Worm (Caenorhabditis elegans) whole organism, midembryonic: Measurements from ENCODE around the gene act-1.

ENCODE experiments used
- T22C8.4 ChIP-seq: fragments of 200-800 bp; sonication (Bioruptor generic); IDR thresholded peaks from 2 replicates; pipeline ENCODE4 v1.3.6; 2022; ENCODE audit warnings: missing genetic modification characterization, missing compliant biosample characterization
- cog-1 ChIP-seq: sonication (generic microtip); optimal IDR thresholded peaks from 2 replicates; lab custom pipeline; 2016; ENCODE audit warnings: missing genetic modification characterization, missing compliant biosample characterization
- flt-1 ChIP-seq: fragments of 200-800 bp; sonication (Bioruptor generic); IDR thresholded peaks from 2 replicates; pipeline ENCODE4 v1.3.6; 2022; ENCODE audit warnings: missing genetic modification characterization, missing compliant biosample characterization
- klf-2 ChIP-seq: fragments of 200-800 bp; sonication (Bioruptor generic); conservative IDR thresholded peaks from 2 replicates; pipeline ENCODE4 v1.3.6; 2022; ENCODE audit warnings: missing genetic modification reagents, missing genetic modification characterization, missing compliant biosample characterization
- med-1 ChIP-seq: sonication (generic microtip); optimal IDR thresholded peaks from 2 replicates; lab custom pipeline; 2017; ENCODE audit warnings: missing genetic modification characterization, mild to moderate bottlenecking, missing compliant biosample characterization, antibody characterized with exemption, missing genetic modification reagents; ENCODE audit not compliant: insufficient read depth
- ref-1 ChIP-seq: fragments of 200-800 bp; sonication (Bioruptor generic); conservative IDR thresholded peaks from 2 replicates; pipeline ENCODE4 v1.3.6; 2022; ENCODE audit warnings: missing genetic modification reagents, missing genetic modification characterization, missing compliant biosample characterization
- tab-1 ChIP-seq: fragments of 200-800 bp; sonication (Bioruptor generic); IDR thresholded peaks from 2 replicates; pipeline ENCODE4 v1.3.6; 2022; ENCODE audit warnings: missing genetic modification characterization, missing compliant biosample characterization
- ztf-23 ChIP-seq: fragments of 200-800 bp; sonication (Bioruptor generic); IDR thresholded peaks from 2 replicates; pipeline ENCODE4 v1.3.6; 2022; ENCODE audit warnings: missing genetic modification reagents, missing genetic modification characterization, missing compliant biosample characterization
- ztf-29 ChIP-seq: fragments of 200-800 bp; sonication (Bioruptor generic); IDR thresholded peaks from 2 replicates; pipeline ENCODE4 v1.3.6; 2022; ENCODE audit warnings: missing genetic modification reagents, missing genetic modification characterization, missing compliant biosample characterization

Gene act-1

DNA sequence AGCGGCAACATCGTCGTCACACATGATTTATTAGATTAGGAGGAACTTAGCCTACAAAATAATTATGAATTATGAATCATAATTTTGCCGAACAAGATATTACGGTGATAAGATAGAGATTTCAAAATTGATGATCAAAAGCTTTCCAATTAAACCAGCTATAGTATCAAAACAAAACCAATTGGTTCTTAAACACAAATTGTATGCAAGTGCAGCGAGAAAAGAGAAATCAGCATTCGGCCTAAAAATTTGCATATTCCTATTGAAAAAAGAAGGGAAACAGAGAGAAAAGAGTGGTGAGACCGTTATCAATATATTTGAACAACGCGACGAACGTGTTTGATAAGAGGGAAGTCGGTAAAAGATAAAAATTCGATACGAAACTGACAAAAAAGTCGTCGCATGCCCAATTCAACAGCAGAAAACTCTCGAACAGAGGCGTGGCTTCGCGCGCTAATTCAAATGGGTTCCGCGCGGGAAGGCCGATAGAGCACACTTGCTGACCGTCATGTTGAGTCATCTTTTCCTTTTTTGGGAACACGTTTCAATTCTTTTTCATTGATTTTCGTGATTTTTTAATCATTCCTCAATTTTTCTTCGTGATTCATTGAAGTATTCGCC is 2.6 kb upstream of the act-1 start, which contains the start of gene act-2:
Gene act-2, minus strand, starts transcription at position 51 of the 621 bp plus-strand sequence.
- TF ChIP-seq tab-1 (GFP tag; lab: Robert Waterston, UW), result no peak
- TF ChIP-seq cog-1, result peak; percentile 28
- no peak for TF ChIP-seq klf-2 (GFP tag; lab: Robert Waterston, UW)
- TF ChIP-seq flt-1 (GFP tag; lab: Robert Waterston, UW), result peak; percentile 53; the same call in 1 of the 2 replicates
- TF ChIP-seq ztf-29 (GFP tag; lab: Robert Waterston, UW), result no peak
- peak; percentile 14; the same call in 1 of the 2 replicates for TF ChIP-seq ztf-23 (GFP tag; lab: Robert Waterston, UW)

DNA sequence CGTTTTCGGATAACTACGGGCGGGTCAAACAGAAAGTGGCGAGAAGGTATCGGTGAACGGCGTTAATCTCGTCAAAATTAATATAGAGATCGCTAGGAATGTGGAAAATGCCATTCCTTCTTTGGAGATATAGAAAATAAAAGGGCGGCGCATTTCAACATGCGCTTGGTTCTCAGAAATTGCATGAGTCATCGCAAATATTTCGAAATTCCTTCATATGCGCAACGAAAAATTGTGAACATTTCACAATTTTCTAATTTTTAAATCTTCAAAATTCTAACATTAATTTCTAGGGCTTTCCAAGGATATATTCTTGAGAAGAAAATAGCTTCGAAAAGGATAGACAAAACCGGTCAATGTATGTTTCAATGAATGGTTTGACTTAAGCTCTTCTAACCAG is 2.0 kb upstream of the act-1 start:
- TF ChIP-seq cog-1, result no peak
- no peak for TF ChIP-seq flt-1 (GFP tag; lab: Robert Waterston, UW)
- TF ChIP-seq klf-2 (GFP tag; lab: Robert Waterston, UW), result no peak
- TF ChIP-seq tab-1 (GFP tag; lab: Robert Waterston, UW), result no peak
- TF ChIP-seq ztf-23 (GFP tag; lab: Robert Waterston, UW), result no peak
- TF ChIP-seq med-1 (GFP tag; lab: Kevin White, UChicago), result no peak
- no peak for TF ChIP-seq ref-1
- no peak for TF ChIP-seq ztf-29 (GFP tag; lab: Robert Waterston, UW)
- no peak for TF ChIP-seq T22C8.4 (GFP tag; lab: Robert Waterston, UW)

DNA sequence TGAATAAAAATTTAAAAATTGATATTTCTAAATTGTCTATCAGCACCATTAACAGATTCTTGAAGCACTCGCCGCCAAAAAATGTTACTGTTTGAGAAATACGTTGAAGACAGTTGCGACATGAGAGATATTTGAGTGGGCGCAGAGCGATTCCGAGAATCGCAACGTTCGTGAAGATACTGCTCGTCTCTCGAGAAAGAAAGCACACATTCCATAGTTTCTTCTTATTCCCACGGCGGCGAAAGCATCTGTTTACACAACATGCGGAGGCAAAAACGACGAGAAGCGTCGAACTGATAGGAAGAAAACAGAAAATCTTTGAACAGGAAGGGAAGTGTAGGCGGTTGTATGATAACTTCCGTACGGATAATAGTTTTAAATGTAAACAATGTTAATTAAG is 1.6 kb downstream of the act-1 start:
- TF ChIP-seq klf-2 (GFP tag; lab: Robert Waterston, UW) (no peak), cog-1 (peak; percentile 23)

DNA sequence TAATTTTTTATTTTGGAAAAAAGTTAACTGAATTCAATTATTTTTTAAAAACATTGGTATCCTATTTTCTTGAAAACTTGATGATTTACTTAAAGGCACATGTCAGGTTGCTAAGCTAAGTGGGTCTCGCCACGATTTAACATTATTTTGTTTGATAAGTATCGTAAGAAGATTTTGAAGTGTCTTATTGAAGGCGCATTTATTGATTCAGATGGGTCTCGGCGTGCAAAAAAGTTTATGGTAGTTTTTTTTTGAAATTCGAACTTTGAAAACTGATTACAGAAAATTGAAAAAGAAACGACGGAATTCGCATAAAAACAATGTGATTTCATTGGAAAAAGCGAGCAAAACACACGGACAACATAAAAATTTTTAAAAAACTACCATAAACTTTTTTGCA is 2.1 kb downstream of the act-1 start:
- TF ChIP-seq cog-1 (no peak), med-1 (GFP tag; lab: Kevin White, UChicago) (no peak), T22C8.4 (GFP tag; lab: Robert Waterston, UW) (no peak), tab-1 (GFP tag; lab: Robert Waterston, UW) (no peak), ztf-29 (GFP tag; lab: Robert Waterston, UW) (no peak), ztf-23 (GFP tag; lab: Robert Waterston, UW) (no peak), klf-2 (GFP tag; lab: Robert Waterston, UW) (no peak), flt-1 (GFP tag; lab: Robert Waterston, UW) (no peak), ref-1 (no peak)

DNA sequence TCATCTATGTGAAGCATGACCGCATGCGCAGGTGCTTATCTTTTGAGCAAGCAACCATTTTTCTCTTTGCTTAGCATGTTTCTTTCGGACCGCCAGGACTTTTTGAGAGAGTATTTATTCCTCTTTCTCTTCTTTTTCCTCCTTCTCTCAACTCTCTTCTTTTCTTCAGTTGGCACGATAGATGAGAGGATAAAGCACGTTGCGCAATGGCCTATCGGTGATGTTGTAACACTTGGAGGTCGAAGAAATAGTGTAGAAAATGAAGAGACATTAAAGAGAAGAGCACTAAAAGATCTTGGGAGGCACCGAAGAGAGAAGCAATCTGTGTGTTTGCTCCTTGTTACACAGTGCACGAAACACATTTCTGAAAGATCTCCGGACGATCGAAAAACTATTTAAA is 2.8 kb downstream of the act-1 start:
- TF ChIP-seq med-1 (GFP tag; lab: Kevin White, UChicago) (no peak), cog-1 (peak; percentile 77)

DNA sequence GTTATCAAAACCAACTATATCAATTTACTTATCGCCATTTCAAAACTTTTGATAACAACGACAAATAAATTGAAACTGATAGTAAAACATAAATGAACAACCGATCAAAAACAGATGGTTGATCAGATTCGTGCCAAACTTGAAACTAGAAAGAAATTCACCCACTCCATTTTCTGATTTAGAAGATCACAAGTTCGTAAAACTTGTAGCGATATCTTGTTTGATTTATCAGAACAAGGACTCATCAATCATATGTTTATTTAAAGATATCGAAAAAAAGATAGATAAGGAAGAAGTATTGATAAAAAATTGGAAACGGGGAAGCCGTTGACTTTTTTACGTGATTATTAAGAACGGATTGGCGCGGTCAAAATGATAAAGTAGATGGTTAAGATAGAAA is 6.3 kb downstream of the act-1 start:
- no peak for TF ChIP-seq ref-1
- TF ChIP-seq ztf-29 (GFP tag; lab: Robert Waterston, UW), result no peak
- no peak for TF ChIP-seq T22C8.4 (GFP tag; lab: Robert Waterston, UW)

DNA sequence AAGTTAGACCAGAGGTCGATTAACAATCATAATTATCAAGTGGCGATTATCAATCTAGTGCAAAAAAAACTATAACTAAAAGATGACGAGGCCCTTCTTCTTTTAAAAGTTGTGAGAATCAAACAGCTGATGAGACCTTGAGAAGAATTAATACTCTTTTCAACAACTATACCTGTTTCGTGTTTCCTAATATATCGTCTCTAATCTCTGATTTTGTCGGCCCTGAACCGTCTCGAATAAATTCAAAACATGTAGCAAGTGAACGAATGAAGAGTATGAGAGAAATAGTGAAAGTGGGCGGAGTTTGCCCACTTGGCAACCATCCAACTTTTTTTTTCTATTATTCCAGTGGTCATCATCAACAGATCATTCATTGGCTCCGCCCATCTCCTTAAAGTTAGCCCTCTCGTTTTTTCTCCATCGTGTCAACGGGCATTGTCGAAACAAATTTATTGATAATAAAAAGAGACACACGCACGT is 6.7 kb downstream of the act-1 start, which contains the start of gene Y42A5A.1:
Gene Y42A5A.1, plus strand, starts transcription at position 430 of the 480 bp plus-strand sequence.
- TF ChIP-seq ztf-29 (GFP tag; lab: Robert Waterston, UW) (no peak), tab-1 (GFP tag; lab: Robert Waterston, UW) (no peak), ref-1 (no peak), med-1 (GFP tag; lab: Kevin White, UChicago) (no peak), T22C8.4 (GFP tag; lab: Robert Waterston, UW) (no peak), cog-1 (no peak), klf-2 (GFP tag; lab: Robert Waterston, UW) (no peak), flt-1 (GFP tag; lab: Robert Waterston, UW) (no peak), ztf-23 (GFP tag; lab: Robert Waterston, UW) (no peak)

DNA sequence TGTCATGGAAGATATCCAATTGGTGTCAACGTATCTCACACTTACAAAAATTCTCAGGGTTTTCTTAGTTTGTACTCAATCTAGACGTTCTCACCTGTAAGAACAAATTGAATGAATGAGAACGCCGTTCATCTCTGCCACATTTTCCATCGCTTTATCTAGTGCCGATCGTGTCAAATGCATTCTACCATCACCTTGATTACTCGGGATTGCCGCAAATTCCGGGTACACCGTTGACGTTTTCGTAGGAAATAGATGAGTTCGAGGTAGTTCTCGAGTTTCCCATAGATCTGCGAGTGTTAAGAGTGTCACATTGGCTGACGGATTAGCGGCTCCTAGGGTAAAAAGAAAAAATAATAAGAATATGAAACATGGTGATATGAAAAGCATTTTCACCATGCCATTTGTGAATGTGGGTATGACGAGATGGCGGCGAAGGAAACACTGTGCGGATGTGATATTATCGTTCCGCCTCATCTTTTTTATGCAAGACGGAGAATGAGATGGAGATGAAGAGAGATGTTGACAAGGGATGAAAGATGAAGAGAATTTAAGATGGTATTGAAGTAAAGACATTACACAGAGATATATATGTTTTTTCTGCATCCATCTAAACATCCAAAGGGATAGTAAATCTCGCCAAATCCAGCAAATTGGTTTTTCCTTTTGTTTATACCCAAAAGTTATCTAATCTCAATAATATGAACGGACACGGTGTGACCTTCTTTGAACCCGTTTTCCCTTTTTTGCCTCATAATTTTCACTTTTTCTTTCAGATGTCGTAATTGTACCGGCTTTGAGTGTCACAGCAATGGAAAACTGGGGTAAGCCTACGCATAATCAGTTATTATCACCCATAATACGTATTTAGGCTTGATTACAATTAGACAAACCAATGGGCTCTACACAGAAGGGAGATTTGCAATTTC is 12.6 kb downstream of the act-1 start, which contains the start of gene lact-8:
Gene lact-8, minus strand, starts transcription at position 445 of the 929 bp plus-strand sequence.
- TF ChIP-seq ztf-23 (GFP tag; lab: Robert Waterston, UW) (no peak), tab-1 (GFP tag; lab: Robert Waterston, UW) (no peak), klf-2 (GFP tag; lab: Robert Waterston, UW) (no peak), T22C8.4 (GFP tag; lab: Robert Waterston, UW) (no peak)

DNA sequence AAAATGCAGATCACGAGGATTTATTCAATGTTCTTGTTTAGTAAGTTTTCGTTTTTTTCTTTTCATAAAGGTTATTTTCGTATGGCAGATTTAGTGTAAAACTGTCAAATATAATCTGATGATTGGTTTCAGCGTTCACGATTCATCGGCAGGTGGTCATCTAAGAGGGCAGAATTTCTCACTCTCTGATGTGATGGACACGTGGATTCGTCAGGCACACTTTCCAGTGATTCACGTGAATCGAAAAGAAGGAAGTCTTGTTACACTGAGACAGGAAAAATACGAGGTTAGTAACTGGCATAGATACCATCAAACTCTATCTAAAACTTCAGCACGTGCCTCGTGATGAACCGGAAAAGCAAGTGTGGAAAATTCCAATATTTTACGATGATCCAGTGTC is 13.8 kb downstream of the act-1 start:
- TF ChIP-seq tab-1 (GFP tag; lab: Robert Waterston, UW) (no peak), klf-2 (GFP tag; lab: Robert Waterston, UW) (no peak), ref-1 (no peak), ztf-23 (GFP tag; lab: Robert Waterston, UW) (no peak), ztf-29 (GFP tag; lab: Robert Waterston, UW) (no peak), flt-1 (GFP tag; lab: Robert Waterston, UW) (no peak), cog-1 (no peak), T22C8.4 (GFP tag; lab: Robert Waterston, UW) (no peak), med-1 (GFP tag; lab: Kevin White, UChicago) (no peak)
